Fruit fly (Drosophila melanogaster) whole organism, embryonic: ENCODE results near the gene CG5815.

Source experiments
- B-H2 ChIP-seq: fragments of 200-800 bp; sonication (Bioruptor generic); optimal IDR thresholded peaks from 2 replicates; lab custom pipeline; 2018; ENCODE audit warnings: missing biosample characterization, mild to moderate bottlenecking, missing genetic modification characterization
- CG10209 ChIP-seq: fragments of 200-800 bp; sonication (Bioruptor generic); optimal IDR thresholded peaks from 3 replicates; lab custom pipeline; 2017; ENCODE audit warnings: missing biosample characterization, mild to moderate bottlenecking, missing genetic modification characterization, missing genetic modification reagents
- CG10366 ChIP-seq: fragments of 200-800 bp; sonication (Bioruptor generic); IDR thresholded peaks from 2 replicates; pipeline ENCODE4 v1.3.6; 2022; ENCODE audit warnings: missing biosample characterization, missing genetic modification characterization
- CG10431 ChIP-seq: fragments of 200-800 bp; sonication (Bioruptor generic); optimal IDR thresholded peaks from 3 replicates; lab custom pipeline; 2018; ENCODE audit warnings: missing biosample characterization, mild to moderate bottlenecking, missing genetic modification characterization
- CG11247 ChIP-seq: fragments of 200-800 bp; sonication (Bioruptor generic); IDR thresholded peaks from 2 replicates; pipeline ENCODE4 v1.3.6; 2022; ENCODE audit warnings: missing biosample characterization, missing genetic modification characterization
- CG13287 ChIP-seq: fragments of 200-800 bp; sonication (Bioruptor generic); IDR thresholded peaks from 2 replicates; pipeline ENCODE4 v1.3.6; 2022; ENCODE audit warnings: missing biosample characterization, missing genetic modification characterization; ENCODE audit not compliant: partially characterized antibody
- CG13624 ChIP-seq: fragments of 200-800 bp; sonication (Bioruptor generic); optimal IDR thresholded peaks from 2 replicates; lab custom pipeline; 2016; ENCODE audit warnings: missing biosample characterization, missing genetic modification characterization
- CG14441 ChIP-seq: fragments of 200-800 bp; sonication (Bioruptor generic); IDR thresholded peaks from 2 replicates; pipeline ENCODE4 v1.3.6; 2022; ENCODE audit warnings: missing biosample characterization, missing genetic modification characterization
- CG14667 ChIP-seq: fragments of 200-800 bp; sonication (Bioruptor generic); IDR thresholded peaks from 2 replicates; pipeline ENCODE4 v1.3.6; 2022; ENCODE audit warnings: missing biosample characterization, missing genetic modification characterization
- CG15269 ChIP-seq: fragments of 200-800 bp; sonication (Bioruptor generic); optimal IDR thresholded peaks from 2 replicates; lab custom pipeline; 2018; ENCODE audit warnings: missing biosample characterization, mild to moderate bottlenecking, missing genetic modification characterization, moderate library complexity
- CG15514 ChIP-seq: fragments of 200-800 bp; sonication (Bioruptor generic); optimal IDR thresholded peaks from 3 replicates; lab custom pipeline; 2017; ENCODE audit warnings: missing biosample characterization, missing genetic modification characterization, mild to moderate bottlenecking, moderate library complexity, missing genetic modification reagents
- CG15696 ChIP-seq: fragments of 200-800 bp; sonication (Bioruptor generic); optimal IDR thresholded peaks from 2 replicates; lab custom pipeline; 2019; ENCODE audit warnings: missing biosample characterization, mild to moderate bottlenecking, missing genetic modification characterization, moderate library complexity
- CG17186 ChIP-seq: fragments of 200-800 bp; sonication (Bioruptor generic); optimal IDR thresholded peaks from 3 replicates; lab custom pipeline; 2017; ENCODE audit warnings: missing biosample characterization, missing genetic modification reagents, missing genetic modification characterization
- CG18011 ChIP-seq: fragments of 200-800 bp; sonication (Bioruptor generic); optimal IDR thresholded peaks from 2 replicates; lab custom pipeline; 2017; ENCODE audit warnings: missing biosample characterization, missing genetic modification characterization, mild to moderate bottlenecking, moderate library complexity, missing genotype
- CG2120 ChIP-seq: fragments of 200-800 bp; sonication (Bioruptor generic); optimal IDR thresholded peaks from 3 replicates; lab custom pipeline; 2016; ENCODE audit warnings: missing biosample characterization, missing genetic modification characterization
- CG30403 ChIP-seq: fragments of 200-800 bp; sonication (Bioruptor generic); optimal IDR thresholded peaks from 3 replicates; lab custom pipeline; 2016; ENCODE audit warnings: missing biosample characterization, missing genetic modification characterization
- CG42726 ChIP-seq: fragments of 200-800 bp; sonication (Bioruptor generic); IDR thresholded peaks from 2 replicates; pipeline ENCODE4 v1.3.6; 2022; ENCODE audit warnings: missing biosample characterization, missing genetic modification characterization; ENCODE audit not compliant: partially characterized antibody
- CG4617 ChIP-seq: fragments of 200-800 bp; sonication (Bioruptor generic); optimal IDR thresholded peaks from 3 replicates; lab custom pipeline; 2016; ENCODE audit warnings: missing biosample characterization, missing genetic modification characterization, borderline replicate concordance
- CG4730 ChIP-seq: fragments of 200-800 bp; sonication (Bioruptor generic); IDR thresholded peaks from 2 replicates; pipeline ENCODE4 v1.3.6; 2022; ENCODE audit warnings: missing biosample characterization, missing genetic modification characterization
- CG7839 ChIP-seq: fragments of 200-800 bp; sonication (Bioruptor generic); optimal IDR thresholded peaks from 3 replicates; lab custom pipeline; 2018; ENCODE audit warnings: missing biosample characterization, mild to moderate bottlenecking, missing genetic modification characterization, moderate library complexity
- CG8388 ChIP-seq: fragments of 200-800 bp; sonication (Bioruptor generic); optimal IDR thresholded peaks from 2 replicates; lab custom pipeline; 2019; ENCODE audit warnings: missing biosample characterization, mild to moderate bottlenecking, missing genetic modification characterization, moderate library complexity
- CG9727 ChIP-seq: fragments of 200-800 bp; sonication (Bioruptor generic); optimal IDR thresholded peaks from 3 replicates; lab custom pipeline; 2017; ENCODE audit warnings: missing biosample characterization, mild to moderate bottlenecking, missing genetic modification characterization
- CHES-1-like ChIP-seq: fragments of 200-800 bp; sonication (Bioruptor generic); optimal IDR thresholded peaks from 2 replicates; lab custom pipeline; 2016; ENCODE audit warnings: missing biosample characterization, missing genetic modification characterization
- Dip3 ChIP-seq: fragments of 200-800 bp; sonication (Bioruptor generic); optimal IDR thresholded peaks from 3 replicates; lab custom pipeline; 2016; ENCODE audit warnings: missing biosample characterization, missing genetic modification characterization
- Hmr ChIP-seq: fragments of 200-800 bp; sonication (Bioruptor generic); optimal IDR thresholded peaks from 3 replicates; lab custom pipeline; 2017; ENCODE audit warnings: mild to moderate bottlenecking, missing biosample characterization, missing genetic modification reagents, missing genetic modification characterization
- Hsf ChIP-seq: fragments of 200-800 bp; sonication (Bioruptor generic); optimal IDR thresholded peaks from 3 replicates; lab custom pipeline; 2016; ENCODE audit warnings: missing biosample characterization, missing genetic modification characterization
- NK7.1 ChIP-seq: fragments of 200-800 bp; sonication (Bioruptor generic); optimal IDR thresholded peaks from 3 replicates; lab custom pipeline; 2016; ENCODE audit warnings: missing biosample characterization, missing genetic modification characterization
- NfI ChIP-seq: fragments of 200-800 bp; sonication (Bioruptor generic); optimal IDR thresholded peaks from 3 replicates; lab custom pipeline; 2018; ENCODE audit warnings: missing biosample characterization, mild to moderate bottlenecking, missing genetic modification characterization, moderate library complexity
- Oli ChIP-seq: fragments of 200-800 bp; sonication (Bioruptor generic); optimal IDR thresholded peaks from 2 replicates; lab custom pipeline; 2018; ENCODE audit warnings: missing biosample characterization, mild to moderate bottlenecking, missing genetic modification characterization, moderate library complexity
- Usf ChIP-seq: fragments of 200-800 bp; sonication (Bioruptor generic); optimal IDR thresholded peaks from 2 replicates; lab custom pipeline; 2017; ENCODE audit warnings: missing genotype, missing biosample characterization, missing genetic modification characterization
- Vsx1 ChIP-seq: fragments of 200-800 bp; sonication (Bioruptor generic); optimal IDR thresholded peaks from 2 replicates; lab custom pipeline; 2017; ENCODE audit warnings: missing biosample characterization, mild to moderate bottlenecking, missing genetic modification characterization, missing genetic modification reagents
- amos ChIP-seq: fragments of 200-800 bp; sonication (Bioruptor generic); IDR thresholded peaks from 2 replicates; pipeline ENCODE4 v1.3.6; 2022; ENCODE audit warnings: missing biosample characterization, missing genetic modification characterization; ENCODE audit not compliant: partially characterized antibody
- aop ChIP-seq: fragments of 200-800 bp; sonication (Bioruptor generic); IDR thresholded peaks from 2 replicates; pipeline ENCODE4 v1.3.6; 2022; ENCODE audit warnings: missing biosample characterization, missing genetic modification characterization
- ap ChIP-seq: fragments of 200-800 bp; sonication (Bioruptor generic); IDR thresholded peaks from 2 replicates; pipeline ENCODE4 v1.3.6; 2022; ENCODE audit warnings: missing biosample characterization, missing genetic modification characterization
- ara ChIP-seq: fragments of 200-800 bp; sonication (Bioruptor generic); IDR thresholded peaks from 2 replicates; pipeline ENCODE4 v1.3.6; 2022; ENCODE audit warnings: missing biosample characterization, missing genetic modification characterization
- caup ChIP-seq: fragments of 200-800 bp; sonication (Bioruptor generic); optimal IDR thresholded peaks from 3 replicates; lab custom pipeline; 2017; ENCODE audit warnings: missing biosample characterization, mild to moderate bottlenecking, missing genetic modification characterization, moderate library complexity; ENCODE audit not compliant: severe bottlenecking
- crp ChIP-seq, 2 experiments: fragments of 200-800 bp; sonication (Bioruptor generic); optimal IDR thresholded peaks; 2 replicates in 1 of 2; 3 replicates in 1 of 2; lab custom pipeline; 2017; ENCODE audit warnings: missing biosample characterization in 2 of 2, missing genetic modification characterization in 2 of 2, mild to moderate bottlenecking in 1 of 2, moderate library complexity in 1 of 2
- dan ChIP-seq: fragments of 200-800 bp; sonication (Bioruptor generic); IDR thresholded peaks from 2 replicates; pipeline ENCODE4 v1.3.6; 2022; ENCODE audit warnings: missing biosample characterization, missing genetic modification characterization
- dati ChIP-seq: fragments of 200-800 bp; sonication (Bioruptor generic); IDR thresholded peaks from 2 replicates; pipeline ENCODE4 v1.3.6; 2022; ENCODE audit warnings: missing biosample characterization, missing genetic modification characterization
- dpn ChIP-seq, 2 experiments: fragments of 200-800 bp; sonication (Bioruptor generic); optimal IDR thresholded peaks; 3 replicates each; lab custom pipeline; 2016; ENCODE audit warnings: missing biosample characterization in 2 of 2, missing genetic modification characterization in 2 of 2
- grau ChIP-seq: fragments of 200-800 bp; optimal IDR thresholded peaks from 3 replicates; lab custom pipeline; 2019; ENCODE audit warnings: missing biosample characterization, mild to moderate bottlenecking, missing genetic modification characterization, moderate library complexity
- gsb-n ChIP-seq: fragments of 200-800 bp; sonication (Bioruptor generic); optimal IDR thresholded peaks from 3 replicates; lab custom pipeline; 2018; ENCODE audit warnings: missing biosample characterization, mild to moderate bottlenecking, missing genetic modification characterization
- h ChIP-seq: fragments of >200 bp; optimal IDR thresholded peaks from 2 replicates; lab custom pipeline; 2017
- maf-S ChIP-seq: fragments of 200-800 bp; sonication (Bioruptor generic); optimal IDR thresholded peaks from 2 replicates; lab custom pipeline; 2016; ENCODE audit warnings: missing biosample characterization, missing genetic modification characterization
- onecut ChIP-seq: fragments of 200-800 bp; sonication (Bioruptor generic); IDR thresholded peaks from 2 replicates; pipeline ENCODE4 v1.3.6; 2022; ENCODE audit warnings: missing biosample characterization, missing genetic modification characterization
- org-1 ChIP-seq: fragments of 200-800 bp; sonication (Bioruptor generic); optimal IDR thresholded peaks from 2 replicates; lab custom pipeline; 2017; ENCODE audit warnings: missing biosample characterization, missing genetic modification characterization
- psq ChIP-seq: fragments of 200-800 bp; sonication (Bioruptor generic); optimal IDR thresholded peaks from 2 replicates; lab custom pipeline; 2017; ENCODE audit warnings: missing biosample characterization, missing genetic modification characterization
- twi ChIP-seq: fragments of 200-800 bp; optimal IDR thresholded peaks from 2 replicates; lab custom pipeline; 2019; ENCODE audit warnings: missing biosample characterization, mild to moderate bottlenecking, missing genetic modification characterization, moderate library complexity

Gene CG5815

dm6 chr3R:27152129-27152968 lies 40.0 kb downstream of the CG5815 start (continued):
- TF ChIP-seq CG14441 (GFP tag; lab: Robert Waterston, UW) (peak; percentile 41; the same call in 1 of the 2 replicates), CG15269 (peak; percentile 65), CG7839 (peak; percentile 57), ara (GFP tag; lab: Robert Waterston, UW) (no peak), crp (GFP tag; optimal IDR thresholded peaks at IDR 0.05; lab: Kevin White, UChicago) (peak in 1 of 2 experiments; percentile 63), maf-S (GFP tag; lab: Kevin White, UChicago) (no peak), Oli (tag; lab: Kevin White, UChicago) (peak; percentile 59), Hsf (GFP tag; lab: Kevin White, UChicago) (no peak), CG4730 (GFP tag; lab: Robert Waterston, UW) (no peak; the same call in 1 of the 2 replicates), CG18011 (GFP tag; lab: Kevin White, UChicago) (peak; percentile 19), gsb-n (peak; percentile 6), CG9727 (GFP tag; lab: Kevin White, UChicago) (peak; percentile 49), CHES-1-like (peak; percentile 23), Hmr (GFP tag; lab: Kevin White, UChicago) (peak; percentile 58), CG17186 (GFP tag; lab: Kevin White, UChicago) (no peak), CG10431 (peak; percentile 22), NK7.1 (GFP tag; lab: Kevin White, UChicago) (peak; percentile 17), CG30403 (peak; percentile 24), CG10366 (0 out of 2 replicates have a peak, but pooled peaks have one; percentile 18), CG2120 (GFP tag; lab: Kevin White, UChicago) (peak; percentile 74), h (no peak), amos (GFP tag; lab: Robert Waterston, UW) (no peak), onecut (GFP tag; lab: Robert Waterston, UW) (peak; percentile 90), aop (GFP tag; lab: Robert Waterston, UW) (no peak), twi (tag; lab: Kevin White, UChicago) (peak; percentile 18), CG4617 (GFP tag; lab: Kevin White, UChicago) (no peak), CG10209 (GFP tag; lab: Kevin White, UChicago) (peak; percentile 51), CG13287 (GFP tag; lab: Robert Waterston, UW) (no peak), caup (GFP tag; lab: Kevin White, UChicago) (peak; percentile 47), NfI (GFP tag; lab: Kevin White, UChicago) (peak; percentile 32), psq (GFP tag; lab: Kevin White, UChicago) (peak; percentile 11), dpn (GFP tag; optimal IDR thresholded peaks at IDR 0.05; lab: Kevin White, UChicago) (peak in 1 of 2 experiments; percentile 29), CG15514 (GFP tag; lab: Kevin White, UChicago) (peak; percentile 37), Dip3 (GFP tag; lab: Kevin White, UChicago) (peak; percentile 45), dati (no peak), CG42726 (GFP tag; lab: Robert Waterston, UW) (no peak), B-H2 (no peak), CG14667 (GFP tag; lab: Robert Waterston, UW) (no peak), Usf (peak; percentile 4), CG11247 (no peak), ap (GFP tag; lab: Robert Waterston, UW) (no peak), Vsx1 (GFP tag; lab: Kevin White, UChicago) (no peak), dan (GFP tag; lab: Robert Waterston, UW) (no peak), grau (peak; percentile 65), CG8388 (GFP tag; lab: Kevin White, UChicago) (peak; percentile 27), CG15696 (tag; lab: Kevin White, UChicago) (peak; percentile 3), org-1 (GFP tag; lab: Kevin White, UChicago) (peak; percentile 34), CG13624 (GFP tag; lab: Kevin White, UChicago) (peak; percentile 46)
